Worm (Caenorhabditis elegans): ENCODE results near the gene Y66D12A.16.

- TF ChIP-seq hif-1 (tag; optimal IDR thresholded peaks at IDR 0.05) (no peak), lir-3 (tag; optimal IDR thresholded peaks at IDR 0.05) (no peak), hlh-30 (tag; optimal IDR thresholded peaks at IDR 0.05; ENCODE audit: insufficient read depth) (no peak), nhr-25 (tag; optimal IDR thresholded peaks at IDR 0.05; ENCODE audit: borderline replicate concordance, insufficient read depth) (no peak), ZK546.5 (tag; optimal IDR thresholded peaks at IDR 0.05) (no peak), snpc-4 (tag; optimal IDR thresholded peaks at IDR 0.05) (no peak)
These were observed 42.0 kb upstream of the Y66D12A.16 start for ce11 chrIII:11481309-11481845.
